Worm (Caenorhabditis elegans) whole organism, dauer: ENCODE measurements around the gene gpa-3.
"Not testable (repeated sequence)": the region's sequence is repeated elsewhere in the genome, so short reads cannot be mapped to it uniquely, and the experiment has no call there.

ENCODE experiments used
- unc-62 ChIP-seq: sonication (generic microtip); optimal IDR thresholded peaks from 2 replicates; lab custom pipeline; 2017; ENCODE audit warnings: missing biosample characterization, missing genetic modification reagents, missing genetic modification characterization

The gpa-3 gene

ce11 chrV:9359674-9360073 lies at the start of gene gpa-3:
gpa-3 (minus strand) TSS chrV:9359774.
- no peak for TF ChIP-seq unc-62

ce11 chrV:9408869-9409268 lies 49.3 kb upstream of the gpa-3 start:
- TF ChIP-seq unc-62, result no peak

- TF ChIP-seq unc-62, result no peak
Observed at ce11 chrV:9406890-9407289, 47.3 kb upstream of the gpa-3 start.

DNA sequence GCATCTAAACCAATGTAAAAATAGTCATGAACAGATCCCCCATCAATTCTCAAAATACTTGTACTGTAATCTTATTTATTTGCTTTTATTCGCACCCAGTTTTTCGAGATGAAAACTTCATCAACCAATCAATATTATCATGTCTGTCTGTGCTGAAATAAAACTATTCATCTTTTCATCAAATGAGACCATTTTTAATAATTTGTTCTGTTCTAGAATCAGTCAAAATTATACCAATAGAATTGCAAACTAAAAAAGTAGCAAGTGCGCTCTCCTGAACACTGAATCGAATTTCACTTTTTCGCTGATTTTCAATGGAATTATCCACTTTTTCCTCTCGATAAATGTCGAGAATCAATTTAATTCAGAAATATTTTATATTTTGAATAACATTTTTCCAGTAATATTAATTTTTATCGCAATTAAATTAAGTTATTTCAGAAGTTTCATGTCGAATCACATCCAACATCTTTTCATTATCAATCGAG lies 40.4 kb upstream of the gpa-3 start, which contains the start of gene trpp-4:
Gene trpp-4 (plus strand): TSS at position 442 of the 488 bp plus-strand sequence.
- no peak for TF ChIP-seq unc-62

DNA sequence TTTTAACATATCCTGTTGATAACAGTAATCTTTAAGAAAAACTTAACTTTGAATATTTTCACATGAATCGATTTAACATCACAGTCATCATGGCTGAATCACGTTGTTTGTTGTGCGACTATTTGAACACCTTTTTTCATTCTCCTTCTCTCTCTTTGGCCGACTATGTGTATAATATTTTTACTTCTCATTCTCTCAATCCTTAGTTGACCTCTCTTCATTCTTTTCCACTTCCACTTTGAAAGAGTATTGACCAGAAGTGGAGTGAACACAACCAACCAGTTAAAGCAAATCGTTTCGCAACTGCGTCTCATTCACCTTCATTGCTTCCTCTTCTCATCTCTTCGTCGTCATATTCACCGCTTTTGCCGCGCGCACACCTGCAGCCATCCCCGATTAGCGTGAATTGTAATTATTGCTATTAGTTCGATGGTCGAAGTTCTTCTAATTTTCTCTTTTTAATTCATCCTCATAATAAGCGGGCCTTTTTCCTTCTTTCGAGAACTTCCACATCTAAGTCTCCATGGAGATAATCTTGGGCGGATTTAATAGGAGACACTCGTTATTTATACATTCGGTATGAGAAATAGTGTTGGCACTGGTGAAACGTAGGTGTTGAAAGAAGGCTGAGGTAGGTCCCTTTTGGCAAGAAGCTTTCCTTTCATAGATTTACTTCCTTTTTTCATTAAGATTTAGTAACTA lies 35.5 kb upstream of the gpa-3 start:
- no peak for TF ChIP-seq unc-62

- TF ChIP-seq unc-62, result no peak
Observed at ce11 chrV:9391959-9392358, 32.4 kb upstream of the gpa-3 start.

DNA sequence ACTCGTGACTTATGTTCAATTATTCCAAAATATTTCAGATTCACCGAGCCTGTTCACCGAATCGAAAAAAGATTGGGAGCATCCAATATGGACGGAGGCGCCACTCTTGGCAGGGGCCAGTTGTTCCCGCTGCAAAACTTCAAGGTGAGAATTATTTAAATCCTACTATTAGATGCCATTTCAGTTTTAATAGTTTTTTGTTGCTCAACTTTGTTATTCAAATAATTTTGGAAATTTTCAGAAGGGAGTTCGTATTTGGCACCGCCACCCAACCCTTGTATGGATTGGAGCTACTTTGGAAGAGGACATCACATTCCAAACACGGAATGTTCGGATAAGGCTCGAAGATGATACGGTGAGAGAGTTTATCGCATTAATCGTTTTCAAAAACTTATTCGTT lies 26.6 kb upstream of the gpa-3 start, which contains the start of gene hum-2:
Gene hum-2 (plus strand): TSS at position 33 of the 400 bp plus-strand sequence.
- TF ChIP-seq unc-62, result no peak

DNA sequence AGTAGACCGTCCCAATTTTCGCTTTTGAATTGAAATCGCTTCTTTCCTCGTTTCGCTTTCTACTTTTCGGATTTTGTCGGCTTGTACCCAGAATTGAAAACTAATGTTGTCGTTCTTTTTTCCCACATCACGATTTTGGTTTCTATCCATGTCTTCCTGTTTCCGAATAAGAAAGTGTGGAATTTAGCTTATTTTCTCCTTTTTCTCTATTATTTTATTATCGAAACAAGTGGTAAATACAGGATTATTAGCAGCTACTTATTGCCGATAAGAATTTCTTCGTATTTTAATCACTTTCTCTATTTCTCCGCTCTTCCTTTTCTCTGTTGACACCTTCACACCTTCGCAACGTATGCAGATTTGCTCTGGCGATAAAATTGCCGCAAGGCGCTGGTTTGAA lies 25.4 kb upstream of the gpa-3 start:
- TF ChIP-seq unc-62, result no peak

- no peak for TF ChIP-seq unc-62
Observed at ce11 chrV:9384359-9384758, 24.8 kb upstream of the gpa-3 start.

- TF ChIP-seq unc-62, result no peak
Observed at ce11 chrV:9382538-9383328, 23.2 kb upstream of the gpa-3 start.

- no peak for TF ChIP-seq unc-62
Observed at ce11 chrV:9381846-9382363, 22.3 kb upstream of the gpa-3 start, which contains the start of gene E02C12.12. E02C12.12 (minus strand) TSS chrV:9382313.

ce11 chrV:9379808-9380207 lies 20.2 kb upstream of the gpa-3 start, which contains the start of gene E02C12.11:
E02C12.11 (minus strand) TSS chrV:9379908.
- TF ChIP-seq unc-62, result not testable (repeated sequence)

DNA sequence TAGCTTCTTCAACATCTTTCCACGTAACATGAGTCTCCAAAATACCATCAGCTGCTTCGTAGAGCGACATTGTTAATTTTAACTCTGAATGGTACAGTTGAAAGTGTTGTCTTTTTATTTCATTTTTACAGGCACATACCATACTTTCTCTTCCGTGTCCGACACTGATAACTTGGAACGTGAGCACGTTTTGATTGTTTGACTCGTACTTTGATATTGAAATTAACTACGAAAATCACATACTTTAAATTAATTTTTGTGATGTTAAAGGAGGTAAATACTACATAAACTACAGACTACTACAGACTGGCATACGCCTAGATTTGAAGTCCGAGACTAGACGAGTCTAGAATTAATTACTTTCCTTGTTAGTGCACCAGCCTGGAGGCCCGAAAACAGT lies 18.8 kb upstream of the gpa-3 start, which contains the start of gene E02C12.10:
Gene E02C12.10 (minus strand): TSS at position 75 of the 400 bp plus-strand sequence.
- TF ChIP-seq unc-62, result no peak

ce11 chrV:9376417-9376816 lies 16.8 kb upstream of the gpa-3 start, which contains the start of gene E02C12.19:
E02C12.19 (minus strand) TSS chrV:9376517.
- TF ChIP-seq unc-62, result no peak

DNA sequence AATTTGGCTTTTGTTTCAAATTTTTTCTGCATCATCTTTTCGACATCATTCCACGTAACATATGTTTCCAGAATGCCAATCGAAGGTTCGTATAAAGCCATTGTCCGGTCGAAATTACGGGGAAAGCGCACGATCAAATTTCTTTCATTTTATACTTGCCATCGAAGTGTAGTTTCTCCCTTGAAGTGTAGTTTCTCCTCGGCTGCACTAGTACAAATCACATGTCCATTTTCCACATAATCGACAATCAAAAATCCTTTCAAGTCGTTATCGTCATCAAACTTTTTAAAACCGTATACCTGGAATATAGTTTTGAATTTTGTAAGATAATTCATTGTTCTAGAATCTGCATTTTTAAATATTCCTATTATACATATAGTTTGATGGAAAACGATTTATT lies 15.8 kb upstream of the gpa-3 start, which contains the start of gene E02C12.9:
Gene E02C12.9 (minus strand): TSS at position 101 of the 400 bp plus-strand sequence.
- TF ChIP-seq unc-62, result no peak

DNA sequence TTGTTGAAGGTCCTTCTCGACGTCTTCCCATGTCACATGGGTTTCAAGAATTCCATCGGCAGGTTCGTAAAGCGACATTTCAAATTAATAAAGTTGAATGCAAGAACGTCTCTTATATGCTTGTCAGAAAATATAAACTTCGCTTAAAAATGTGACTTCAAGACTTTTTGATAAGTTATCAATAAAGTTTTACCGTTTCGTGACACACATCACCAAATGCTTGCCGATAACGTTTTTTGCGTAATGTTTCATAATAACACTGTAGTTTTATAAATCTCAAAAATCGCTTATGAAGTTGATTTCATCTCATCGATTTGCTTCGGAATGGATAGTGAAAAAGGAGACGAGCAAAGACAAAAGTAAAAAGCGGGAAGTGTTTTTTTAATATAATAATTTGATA lies 13.9 kb upstream of the gpa-3 start, which contains the start of gene E02C12.8:
Gene E02C12.8 (minus strand): TSS at position 141 of the 400 bp plus-strand sequence.
- no peak for TF ChIP-seq unc-62

DNA sequence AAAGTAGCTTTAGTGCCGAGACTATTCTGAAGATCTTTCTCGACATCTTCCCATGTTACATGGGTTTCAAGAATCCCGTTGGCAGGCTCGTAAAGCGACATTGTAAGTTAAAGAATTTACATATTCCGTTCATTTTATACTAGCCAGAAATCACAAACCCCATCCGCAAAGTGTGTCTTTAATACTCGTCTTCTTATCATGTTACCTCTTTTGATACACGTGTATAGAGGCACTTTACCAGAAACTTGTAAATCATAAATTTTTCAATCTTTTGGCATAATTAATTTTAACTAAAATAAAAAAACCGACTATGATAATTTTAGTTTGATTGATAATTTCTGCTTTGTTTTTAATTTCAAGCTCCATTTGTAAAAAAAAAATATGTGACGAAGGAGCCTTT lies 11.4 kb upstream of the gpa-3 start, which contains the start of gene E02C12.6:
Gene E02C12.6 (minus strand): TSS at position 101 of the 400 bp plus-strand sequence.
- no peak for TF ChIP-seq unc-62
